Worm (Caenorhabditis elegans): Measurements from ENCODE around the gene ZK742.7.

Gene ZK742.7

ce11 chrV:7847687-7848086 is 49.5 kb downstream of the ZK742.7 start:
- TF ChIP-seq pha-4 (tag; optimal IDR thresholded peaks at IDR 0.05), result peak; percentile 62
- TF ChIP-seq elt-1 (tag; optimal IDR thresholded peaks at IDR 0.05; ENCODE audit: borderline replicate concordance, insufficient read depth), result no peak

- TF ChIP-seq sptf-1 (tag; optimal IDR thresholded peaks at IDR 0.05), result peak; percentile 56
- no peak for TF ChIP-seq elt-1 (tag; optimal IDR thresholded peaks at IDR 0.05; ENCODE audit: borderline replicate concordance, insufficient read depth)
Observed at ce11 chrV:7848251-7848650, 50.1 kb downstream of the ZK742.7 start.
